Worm (Caenorhabditis elegans) whole organism, young adult: ENCODE data around the gene tag-266.

ENCODE experiments used
- F22D6.2 ChIP-seq: sonication (generic microtip); optimal IDR thresholded peaks from 2 replicates; lab custom pipeline; 2016; ENCODE audit warnings: mild to moderate bottlenecking, missing genetic modification characterization, missing compliant biosample characterization
- F33H1.4 ChIP-seq: fragments of 200-800 bp; sonication (Bioruptor generic); IDR thresholded peaks from 2 replicates; pipeline ENCODE4 v1.3.6; 2022; ENCODE audit warnings: missing genetic modification reagents, missing genetic modification characterization, missing compliant biosample characterization
- Y95B8A.8 ChIP-seq: fragments of 200-800 bp; sonication (Bioruptor generic); IDR thresholded peaks from 2 replicates; pipeline ENCODE4 v1.3.6; 2022; ENCODE audit warnings: missing genetic modification reagents, missing genetic modification characterization, missing compliant biosample characterization
- ZK185.1 ChIP-seq: sonication (generic microtip); optimal IDR thresholded peaks from 2 replicates; lab custom pipeline; 2016; ENCODE audit warnings: mild to moderate bottlenecking, missing genetic modification characterization, missing compliant biosample characterization; ENCODE audit not compliant: poor library complexity, severe bottlenecking
- attf-6 ChIP-seq: fragments of 200-800 bp; sonication (Bioruptor generic); IDR thresholded peaks from 2 replicates; pipeline ENCODE4 v1.3.6; 2022; ENCODE audit warnings: missing genetic modification reagents, missing genetic modification characterization, missing compliant biosample characterization
- bed-2 ChIP-seq: fragments of 200-800 bp; sonication (Bioruptor generic); IDR thresholded peaks from 2 replicates; pipeline ENCODE4 v1.3.6; 2022; ENCODE audit warnings: missing genetic modification reagents, missing genetic modification characterization, missing compliant biosample characterization
- dpl-1 ChIP-seq: fragments of 150-350 bp; optimal IDR thresholded peaks from 2 replicates; lab custom pipeline; 2014; ENCODE audit warnings: missing biosample characterization, missing genetic modification reagents, missing genetic modification characterization
- mcd-1 ChIP-seq: fragments of 200-800 bp; sonication (Bioruptor generic); IDR thresholded peaks from 2 replicates; pipeline ENCODE4 v1.3.6; 2022; ENCODE audit warnings: missing genetic modification reagents, missing genetic modification characterization, missing compliant biosample characterization
- mel-28 ChIP-seq: sonication (generic microtip); optimal IDR thresholded peaks from 2 replicates; lab custom pipeline; 2016; ENCODE audit warnings: borderline replicate concordance, mild to moderate bottlenecking, missing genetic modification characterization, missing compliant biosample characterization
- nhr-80 ChIP-seq: sonication (generic microtip); optimal IDR thresholded peaks from 2 replicates; lab custom pipeline; 2016; ENCODE audit warnings: missing genetic modification characterization, missing compliant biosample characterization
- nhr-90 ChIP-seq: sonication (generic microtip); optimal IDR thresholded peaks from 2 replicates; lab custom pipeline; 2016; ENCODE audit warnings: missing genotype, mild to moderate bottlenecking, missing genetic modification characterization, missing compliant biosample characterization
- rec-8 ChIP-seq, 2 experiments: sonication (generic microtip); optimal IDR thresholded peaks; 2 replicates each; lab custom pipeline; 2016; ENCODE audit warnings: mild to moderate bottlenecking in 2 of 2, missing genetic modification characterization in 2 of 2, missing genetic modification reagents in 2 of 2, missing genotype in 2 of 2, missing biosample characterization in 1 of 2, missing compliant biosample characterization in 1 of 2, moderate library complexity in 1 of 2
- unc-130 ChIP-seq: sonication (generic microtip); optimal IDR thresholded peaks from 2 replicates; lab custom pipeline; 2016; ENCODE audit warnings: missing genetic modification reagents, missing genetic modification characterization, missing compliant biosample characterization

DNA sequence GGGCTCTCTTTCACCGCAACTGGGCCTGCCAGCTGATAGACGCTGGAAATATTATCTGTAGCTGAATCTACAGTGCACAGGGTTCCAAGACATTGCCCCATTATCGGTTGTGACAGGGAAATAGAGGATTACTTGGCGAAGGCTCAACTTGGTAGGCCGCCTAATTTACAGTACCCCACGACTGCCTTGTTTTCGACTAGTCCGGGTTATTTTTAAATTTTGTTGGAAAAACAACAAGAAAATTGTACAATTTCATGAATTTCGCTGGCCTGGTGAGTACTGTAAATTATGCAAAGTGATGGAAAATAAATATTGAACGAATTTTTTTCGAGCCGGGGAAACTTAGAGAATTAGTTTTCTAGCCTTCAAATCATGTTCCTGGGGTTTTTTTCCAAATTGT lies 4.0 kb downstream of the tag-266 start, which contains the start of gene T19C3.7:
- TF ChIP-seq bed-2 (GFP tag; lab: Robert Waterston, UW) (no peak), mcd-1 (GFP tag; lab: Robert Waterston, UW) (no peak), nhr-80 (no peak), mel-28 (tag; lab: Kevin White, UChicago) (no peak), rec-8 (tag; optimal IDR thresholded peaks at IDR 0.05; lab: Kevin White, UChicago) (no peak), attf-6 (GFP tag; lab: Robert Waterston, UW) (no peak), nhr-90 (tag; lab: Kevin White, UChicago) (no peak), Y95B8A.8 (GFP tag; lab: Robert Waterston, UW) (no peak), dpl-1 (GFP tag; lab: Kevin White, UChicago) (no peak), F22D6.2 (no peak), ZK185.1 (no peak), F33H1.4 (GFP tag; lab: Robert Waterston, UW) (no peak), unc-130 (no peak)
